Worm (Caenorhabditis elegans): ENCODE results near the gene M163.7.

DNA sequence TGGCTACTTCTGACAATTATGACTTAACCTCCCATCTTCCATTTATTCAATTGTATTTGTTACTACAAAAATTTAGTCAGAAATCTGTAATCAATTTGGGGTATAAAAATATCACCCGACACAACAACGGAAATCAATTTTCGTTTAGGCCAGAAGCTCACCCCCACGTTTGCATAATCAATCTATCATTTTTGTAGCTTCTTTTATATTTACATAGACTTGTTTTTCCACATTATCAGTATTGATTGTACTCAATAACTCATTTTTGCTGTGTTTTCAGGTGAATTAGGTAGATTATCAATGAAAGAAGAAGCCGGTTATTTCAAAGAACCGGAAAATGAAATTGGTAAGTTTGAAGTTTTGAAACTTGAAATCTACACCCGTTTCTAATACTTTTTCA, 9.1 kb downstream of the M163.7 start, which contains the start of gene M163.5:
- no peak for TF ChIP-seq fos-1 (tag; optimal IDR thresholded peaks at IDR 0.05)
- TF ChIP-seq nhr-90 (tag; optimal IDR thresholded peaks at IDR 0.05; ENCODE audit: poor library complexity) = no peak
- no peak for TF ChIP-seq egl-27 (tag; optimal IDR thresholded peaks at IDR 0.05)
- TF ChIP-seq blmp-1 (tag; optimal IDR thresholded peaks at IDR 0.05) = no peak
- no peak for TF ChIP-seq elt-2 (tag; optimal IDR thresholded peaks at IDR 0.05)
- TF ChIP-seq lsy-2 (tag; optimal IDR thresholded peaks at IDR 0.05) = no peak
